Worm (Caenorhabditis elegans) whole organism, midembryonic: ENCODE data around the gene C16A3.2.
A peak's percentile ranks its signal among the peaks of the same experiment; 100 is the strongest.

ENCODE experiments used
- T22C8.4 ChIP-seq: fragments of 200-800 bp; sonication (Bioruptor generic); IDR thresholded peaks from 2 replicates; pipeline ENCODE4 v1.3.6; 2022; ENCODE audit warnings: missing genetic modification characterization, missing compliant biosample characterization
- cog-1 ChIP-seq: sonication (generic microtip); optimal IDR thresholded peaks from 2 replicates; lab custom pipeline; 2016; ENCODE audit warnings: missing genetic modification characterization, missing compliant biosample characterization
- flt-1 ChIP-seq: fragments of 200-800 bp; sonication (Bioruptor generic); IDR thresholded peaks from 2 replicates; pipeline ENCODE4 v1.3.6; 2022; ENCODE audit warnings: missing genetic modification characterization, missing compliant biosample characterization
- klf-2 ChIP-seq: fragments of 200-800 bp; sonication (Bioruptor generic); conservative IDR thresholded peaks from 2 replicates; pipeline ENCODE4 v1.3.6; 2022; ENCODE audit warnings: missing genetic modification reagents, missing genetic modification characterization, missing compliant biosample characterization
- med-1 ChIP-seq: sonication (generic microtip); optimal IDR thresholded peaks from 2 replicates; lab custom pipeline; 2017; ENCODE audit warnings: missing genetic modification characterization, mild to moderate bottlenecking, missing compliant biosample characterization, antibody characterized with exemption, missing genetic modification reagents; ENCODE audit not compliant: insufficient read depth
- ref-1 ChIP-seq: fragments of 200-800 bp; sonication (Bioruptor generic); conservative IDR thresholded peaks from 2 replicates; pipeline ENCODE4 v1.3.6; 2022; ENCODE audit warnings: missing genetic modification reagents, missing genetic modification characterization, missing compliant biosample characterization
- tab-1 ChIP-seq: fragments of 200-800 bp; sonication (Bioruptor generic); IDR thresholded peaks from 2 replicates; pipeline ENCODE4 v1.3.6; 2022; ENCODE audit warnings: missing genetic modification characterization, missing compliant biosample characterization
- ztf-23 ChIP-seq: fragments of 200-800 bp; sonication (Bioruptor generic); IDR thresholded peaks from 2 replicates; pipeline ENCODE4 v1.3.6; 2022; ENCODE audit warnings: missing genetic modification reagents, missing genetic modification characterization, missing compliant biosample characterization
- ztf-29 ChIP-seq: fragments of 200-800 bp; sonication (Bioruptor generic); IDR thresholded peaks from 2 replicates; pipeline ENCODE4 v1.3.6; 2022; ENCODE audit warnings: missing genetic modification reagents, missing genetic modification characterization, missing compliant biosample characterization

Gene C16A3.2

ce11 chrIII:6389533-6389932 is at the start of gene C16A3.2:
C16A3.2 (plus strand) TSS chrIII:6389833.
- TF ChIP-seq ztf-29 (GFP tag; lab: Robert Waterston, UW) = no peak
- no peak for TF ChIP-seq ref-1 (GFP tag; lab: Robert Waterston, UW)
- no peak for TF ChIP-seq ztf-23 (GFP tag; lab: Robert Waterston, UW)
- TF ChIP-seq tab-1 (GFP tag; lab: Robert Waterston, UW) = no peak

DNA sequence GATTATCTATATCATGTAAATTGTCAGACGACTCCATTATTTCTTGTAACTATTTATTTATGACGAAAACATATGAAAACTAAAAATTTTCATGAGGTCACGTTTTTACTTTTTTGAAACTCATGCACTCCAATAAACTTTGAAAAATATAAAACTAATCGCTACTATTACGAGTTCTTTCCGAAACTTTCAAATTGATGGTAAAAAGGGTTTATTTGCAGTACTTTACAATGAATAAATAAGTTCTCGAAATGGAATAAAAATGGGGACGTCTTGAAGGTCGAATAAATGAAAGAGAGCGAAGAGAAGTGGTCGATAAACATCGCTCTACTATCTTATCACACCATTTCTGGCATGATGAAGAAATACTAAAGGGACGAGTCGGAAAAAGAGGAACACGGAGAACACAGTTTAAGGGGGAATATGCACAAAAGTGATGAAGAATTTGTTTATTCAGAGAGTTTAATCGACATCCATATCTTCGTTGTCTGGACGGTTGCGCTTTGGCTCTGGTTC is 49.7 kb upstream of the C16A3.2 start, which contains the start of gene let-767:
Gene let-767, minus strand, starts transcription at position 51 of the 516 bp plus-strand sequence.
- TF ChIP-seq cog-1 (tag; lab: Kevin White, UChicago) (no peak), ztf-29 (GFP tag; lab: Robert Waterston, UW) (no peak), klf-2 (GFP tag; lab: Robert Waterston, UW) (no peak), ztf-23 (GFP tag; lab: Robert Waterston, UW) (no peak), med-1 (no peak), T22C8.4 (GFP tag; lab: Robert Waterston, UW) (no peak), ref-1 (GFP tag; lab: Robert Waterston, UW) (no peak), flt-1 (GFP tag; lab: Robert Waterston, UW) (no peak), tab-1 (GFP tag; lab: Robert Waterston, UW) (no peak)

DNA sequence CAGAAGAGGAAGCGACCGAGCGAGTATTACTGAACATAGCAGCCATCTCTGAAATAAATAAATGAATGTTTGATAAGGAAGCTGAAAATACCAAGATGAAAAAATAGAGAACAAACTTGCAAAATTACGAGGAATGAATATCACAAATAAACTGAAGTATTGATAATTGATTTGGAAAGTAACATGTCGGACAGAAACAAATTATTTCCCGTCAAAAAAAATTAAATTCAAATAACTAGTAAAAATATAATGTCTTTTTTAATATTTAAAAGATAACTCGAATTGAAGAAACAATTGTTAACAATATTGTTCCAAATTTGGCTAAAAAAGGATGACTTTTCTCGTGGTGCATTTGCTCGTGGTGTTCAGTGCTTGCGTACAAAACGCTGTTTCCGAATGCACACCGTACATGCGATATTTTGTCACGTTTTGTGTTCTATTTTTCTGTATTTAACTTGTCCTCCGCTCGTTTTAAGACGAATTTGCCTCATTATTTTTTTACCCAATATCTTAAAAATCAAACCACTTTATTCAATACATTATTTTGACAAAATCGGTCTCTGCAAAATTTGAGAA is 47.7 kb upstream of the C16A3.2 start, which contains the start of gene rpn-13:
Gene rpn-13, minus strand, starts transcription at position 51 of the 576 bp plus-strand sequence.
- TF ChIP-seq tab-1 (GFP tag; lab: Robert Waterston, UW) = no peak
- no peak for TF ChIP-seq ztf-29 (GFP tag; lab: Robert Waterston, UW)
- TF ChIP-seq cog-1 (tag; lab: Kevin White, UChicago) = no peak
- TF ChIP-seq T22C8.4 (GFP tag; lab: Robert Waterston, UW) = no peak
- no peak for TF ChIP-seq ztf-23 (GFP tag; lab: Robert Waterston, UW)
- no peak for TF ChIP-seq klf-2 (GFP tag; lab: Robert Waterston, UW)

DNA sequence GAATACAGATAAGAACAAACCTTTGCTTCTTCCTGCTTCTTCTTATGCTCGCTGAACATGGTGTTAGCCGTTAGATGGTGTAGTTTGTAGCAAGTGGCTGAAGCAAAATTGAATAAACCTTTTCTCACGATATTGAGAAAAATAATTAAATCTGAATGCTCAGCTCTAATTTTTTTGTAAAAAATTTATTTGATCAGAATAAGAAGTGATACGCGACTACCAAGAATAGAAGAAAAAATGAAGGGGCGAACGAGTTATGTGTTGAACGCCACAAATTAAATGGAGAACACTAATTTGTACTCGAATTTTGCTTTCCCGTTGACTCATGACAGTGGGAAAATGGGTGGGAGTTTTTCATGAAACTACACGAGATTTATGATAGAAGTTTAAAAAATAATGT is 46.4 kb upstream of the C16A3.2 start, which contains the start of gene C56G2.9:
Gene C56G2.9, minus strand, starts transcription at position 101 of the 400 bp plus-strand sequence.
- TF ChIP-seq ztf-29 (GFP tag; lab: Robert Waterston, UW) = no peak
- TF ChIP-seq flt-1 (GFP tag; lab: Robert Waterston, UW) = no peak
- no peak for TF ChIP-seq T22C8.4 (GFP tag; lab: Robert Waterston, UW)
- TF ChIP-seq ztf-23 (GFP tag; lab: Robert Waterston, UW) = no peak
- TF ChIP-seq tab-1 (GFP tag; lab: Robert Waterston, UW) = no peak
- TF ChIP-seq cog-1 (tag; lab: Kevin White, UChicago) = no peak
- TF ChIP-seq klf-2 (GFP tag; lab: Robert Waterston, UW) = no peak
- TF ChIP-seq ref-1 (GFP tag; lab: Robert Waterston, UW) = no peak
- TF ChIP-seq med-1 = no peak

- no peak for TF ChIP-seq ztf-29 (GFP tag; lab: Robert Waterston, UW)
- TF ChIP-seq cog-1 (tag; lab: Kevin White, UChicago) = peak; percentile 73
- TF ChIP-seq T22C8.4 (GFP tag; lab: Robert Waterston, UW) = no peak; the same call in 1 of the 2 replicates
- TF ChIP-seq ref-1 (GFP tag; lab: Robert Waterston, UW) = no peak
- peak; percentile 75; the same call in 1 of the 2 replicates for TF ChIP-seq flt-1 (GFP tag; lab: Robert Waterston, UW)
- 0 out of 2 replicates have a peak, but pooled peaks have one; percentile 40 for TF ChIP-seq ztf-23 (GFP tag; lab: Robert Waterston, UW)
- TF ChIP-seq med-1 = peak; percentile 29
- TF ChIP-seq tab-1 (GFP tag; lab: Robert Waterston, UW) = no peak
- no peak for TF ChIP-seq klf-2 (GFP tag; lab: Robert Waterston, UW)
Measured at ce11 chrIII:6344737-6345136, 44.9 kb upstream of the C16A3.2 start.

- no peak for TF ChIP-seq ztf-29 (GFP tag; lab: Robert Waterston, UW)
- no peak for TF ChIP-seq med-1
- TF ChIP-seq T22C8.4 (GFP tag; lab: Robert Waterston, UW) = no peak
- no peak for TF ChIP-seq tab-1 (GFP tag; lab: Robert Waterston, UW)
- TF ChIP-seq ztf-23 (GFP tag; lab: Robert Waterston, UW) = no peak
- TF ChIP-seq cog-1 (tag; lab: Kevin White, UChicago) = no peak
- TF ChIP-seq flt-1 (GFP tag; lab: Robert Waterston, UW) = no peak
- no peak for TF ChIP-seq klf-2 (GFP tag; lab: Robert Waterston, UW)
- TF ChIP-seq ref-1 (GFP tag; lab: Robert Waterston, UW) = no peak
Measured at ce11 chrIII:6345968-6346498, 43.6 kb upstream of the C16A3.2 start, which contains the start of the genes trmt-10C.2 and C56G2.22. trmt-10C.2 (plus strand) TSS chrIII:6346281. C56G2.22 (plus strand) TSS chrIII:6346448.

DNA sequence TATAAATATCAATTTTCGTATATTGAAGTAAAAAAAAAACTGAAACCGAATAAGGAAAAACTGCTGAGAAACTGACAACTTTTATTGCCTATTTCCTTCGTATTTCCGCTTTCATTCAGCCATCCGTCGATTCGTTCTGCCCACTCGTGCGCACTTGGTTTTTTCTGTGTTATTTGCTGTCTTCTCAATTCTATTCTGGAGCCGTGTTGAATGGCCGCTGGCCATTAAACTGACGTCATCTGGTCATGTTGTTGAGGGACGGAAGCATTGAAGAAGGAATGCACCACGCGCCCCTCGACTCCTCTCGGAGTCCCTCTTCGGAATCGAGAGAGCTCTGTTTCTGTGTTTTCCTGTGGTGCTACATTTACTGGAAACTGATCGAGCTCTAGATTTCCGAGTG is 41.1 kb upstream of the C16A3.2 start:
- no peak for TF ChIP-seq cog-1 (tag; lab: Kevin White, UChicago)
- 0 out of 2 replicates have a peak, but pooled peaks have one; percentile 34 for TF ChIP-seq tab-1 (GFP tag; lab: Robert Waterston, UW)

- TF ChIP-seq klf-2 (GFP tag; lab: Robert Waterston, UW) (no peak), T22C8.4 (GFP tag; lab: Robert Waterston, UW) (no peak), cog-1 (tag; lab: Kevin White, UChicago) (no peak), tab-1 (GFP tag; lab: Robert Waterston, UW) (no peak), ref-1 (GFP tag; lab: Robert Waterston, UW) (no peak), flt-1 (GFP tag; lab: Robert Waterston, UW) (no peak)
Measured at ce11 chrIII:6350424-6350823, 39.2 kb upstream of the C16A3.2 start.

- TF ChIP-seq cog-1 (tag; lab: Kevin White, UChicago) (no peak), ztf-23 (GFP tag; lab: Robert Waterston, UW) (no peak), T22C8.4 (GFP tag; lab: Robert Waterston, UW) (no peak)
Measured at ce11 chrIII:6351438-6351837, 38.2 kb upstream of the C16A3.2 start.
